Fruit fly (Drosophila melanogaster): ENCODE data around the gene GAPcenA.

The GAPcenA gene

dm6 chr3L:8320105-8320813 is 26.1 kb upstream of the GAPcenA start, which contains the start of gene CG13670:
Gene CG13670, plus strand, starts transcription at chr3L:8320763.
- TF ChIP-seq CG1621 (tag; optimal IDR thresholded peaks at IDR 0.05) (no peak), Sox102F (GFP tag; optimal IDR thresholded peaks at IDR 0.05) (no peak), eg (GFP tag; IDR thresholded peaks at IDR 0.05) (peak; percentile 64), fd85E (GFP tag; optimal IDR thresholded peaks at IDR 0.05) (no peak), CG34406 (GFP tag; optimal IDR thresholded peaks at IDR 0.05) (peak; percentile 12), net (GFP tag; optimal IDR thresholded peaks at IDR 0.05) (peak; percentile 36), achi (GFP tag; optimal IDR thresholded peaks at IDR 0.05) (peak; percentile 29), CG8319 (GFP tag; optimal IDR thresholded peaks at IDR 0.05) (no peak), CG7368 (GFP tag; optimal IDR thresholded peaks at IDR 0.05) (peak; percentile 34), CG11902 (GFP tag; optimal IDR thresholded peaks at IDR 0.05) (peak; percentile 38), CG6163 (GFP tag; IDR thresholded peaks at IDR 0.05) (peak; percentile 62; the same call in 2 of the 3 replicates), cyc (GFP tag; optimal IDR thresholded peaks at IDR 0.05) (peak; percentile 18), Eip78C (GFP tag) (peak; percentile 68), fd59A (GFP tag; optimal IDR thresholded peaks at IDR 0.05) (no peak), CG6854 (GFP tag; optimal IDR thresholded peaks at IDR 0.05) (no peak), vri (GFP tag; optimal IDR thresholded peaks at IDR 0.05) (no peak), Sox15 (GFP tag; optimal IDR thresholded peaks at IDR 0.05) (no peak), Eip75B (GFP tag; optimal IDR thresholded peaks at IDR 0.05) (no peak), CG10669 (GFP tag; optimal IDR thresholded peaks at IDR 0.05) (no peak), CG4318 (GFP tag; optimal IDR thresholded peaks at IDR 0.05) (no peak), CG11762 (GFP tag; optimal IDR thresholded peaks at IDR 0.05; ENCODE audit: insufficient read depth) (peak; percentile 40), fkh (GFP tag; optimal IDR thresholded peaks at IDR 0.05) (no peak), CG8632 (GFP tag; optimal IDR thresholded peaks at IDR 0.05) (no peak), topi (GFP tag; optimal IDR thresholded peaks at IDR 0.05) (no peak), salr (GFP tag; optimal IDR thresholded peaks at IDR 0.05) (no peak), CG16779 (tag; optimal IDR thresholded peaks at IDR 0.05) (no peak), svp (GFP tag) (peak; percentile 64), CG11294 (GFP tag; IDR thresholded peaks at IDR 0.05) (no peak), dsx (GFP tag; optimal IDR thresholded peaks at IDR 0.05; ENCODE audit: poor library complexity, severe bottlenecking) (no peak), CG8119 (GFP tag; IDR thresholded peaks at IDR 0.05) (peak; percentile 56; the same call in 1 of the 3 replicates), CG10631 (GFP tag; optimal IDR thresholded peaks at IDR 0.05) (no peak), CG6792 (GFP tag; optimal IDR thresholded peaks at IDR 0.05) (peak; percentile 14), OdsH (GFP tag; optimal IDR thresholded peaks at IDR 0.05) (peak; percentile 32), Hr39 (GFP tag; optimal IDR thresholded peaks at IDR 0.05) (peak; percentile 13), Smox (GFP tag; optimal IDR thresholded peaks at IDR 0.05) (no peak), CG32006 (GFP tag; optimal IDR thresholded peaks at IDR 0.05) (peak; percentile 36), Lpt (GFP tag; optimal IDR thresholded peaks at IDR 0.05) (no peak), Sox14 (GFP tag; optimal IDR thresholded peaks at IDR 0.05) (no peak), Eip93F (GFP tag; optimal IDR thresholded peaks at IDR 0.05) (no peak), CG15336 (GFP tag; IDR thresholded peaks at IDR 0.05) (peak; percentile 57), acj6 (GFP tag; optimal IDR thresholded peaks at IDR 0.05) (no peak), dac (GFP tag; optimal IDR thresholded peaks at IDR 0.05) (no peak), pdm3 (GFP tag; optimal IDR thresholded peaks at IDR 0.05) (peak; percentile 18), CG3032 (tag; optimal IDR thresholded peaks at IDR 0.05) (no peak), CG31627 (GFP tag; optimal IDR thresholded peaks at IDR 0.05) (no peak), ss (GFP tag; optimal IDR thresholded peaks at IDR 0.05) (no peak), spab (GFP tag; optimal IDR thresholded peaks at IDR 0.05) (no peak), CG6276 (GFP tag; optimal IDR thresholded peaks at IDR 0.05) (peak; percentile 46), CG6808 (GFP tag; optimal IDR thresholded peaks at IDR 0.05) (no peak), esn (GFP tag; optimal IDR thresholded peaks at IDR 0.05) (no peak), Hr38 (GFP tag; optimal IDR thresholded peaks at IDR 0.05) (no peak)
